Fruit fly (Drosophila melanogaster) whole organism, wandering third instar larva: ENCODE results near the gene ninaG.

Source experiments
- Abd-B ChIP-seq: fragments of >200 bp; optimal IDR thresholded peaks from 2 replicates; lab custom pipeline; 2017; ENCODE audit warnings: missing biosample characterization, missing genetic modification characterization
- CG32264 ChIP-seq: fragments of 200-800 bp; sonication (Bioruptor generic); optimal IDR thresholded peaks from 2 replicates; lab custom pipeline; 2016; ENCODE audit warnings: missing biosample characterization, missing genetic modification characterization
- CrebA ChIP-seq: fragments of 200-800 bp; sonication (Bioruptor generic); optimal IDR thresholded peaks from 2 replicates; lab custom pipeline; 2016; ENCODE audit warnings: missing biosample characterization, mild to moderate bottlenecking, missing genetic modification characterization, borderline replicate concordance
- GATAd ChIP-seq: sonication (Bioruptor generic); optimal IDR thresholded peaks from 2 replicates; lab custom pipeline; 2016; ENCODE audit warnings: missing biosample characterization, missing genetic modification characterization
- HLH106 ChIP-seq: fragments of 200-800 bp; optimal IDR thresholded peaks from 3 replicates; lab custom pipeline; 2019; ENCODE audit warnings: missing biosample characterization, mild to moderate bottlenecking, missing genetic modification characterization, moderate library complexity
- Hnf4 ChIP-seq: fragments of 200-800 bp; sonication (Bioruptor generic); optimal IDR thresholded peaks from 2 replicates; lab custom pipeline; 2016; ENCODE audit warnings: missing biosample characterization, mild to moderate bottlenecking, missing genetic modification characterization
- Hr78 ChIP-seq: fragments of >200 bp; optimal IDR thresholded peaks from 2 replicates; lab custom pipeline; 2017; ENCODE audit warnings: missing biosample characterization, missing genetic modification characterization
- Mio ChIP-seq: sonication (Bioruptor generic); optimal IDR thresholded peaks from 2 replicates; lab custom pipeline; 2016; ENCODE audit warnings: missing biosample characterization, missing genetic modification characterization
- Myc ChIP-seq: fragments of >200 bp; optimal IDR thresholded peaks from 2 replicates; lab custom pipeline; 2017
- OdsH ChIP-seq: fragments of 200-800 bp; sonication (Bioruptor generic); optimal IDR thresholded peaks from 2 replicates; lab custom pipeline; 2016; ENCODE audit warnings: missing biosample characterization, mild to moderate bottlenecking, missing genetic modification characterization
- Sp1 ChIP-seq: fragments of 200-800 bp; sonication (Bioruptor generic); optimal IDR thresholded peaks from 3 replicates; lab custom pipeline; 2019; ENCODE audit warnings: missing biosample characterization, mild to moderate bottlenecking, missing genetic modification characterization, moderate library complexity
- Vsx2 ChIP-seq: fragments of 200-300, 225-300 bp; sonication (Bioruptor generic); optimal IDR thresholded peaks from 2 replicates; lab custom pipeline; 2018; ENCODE audit warnings: missing biosample characterization, missing genetic modification characterization; ENCODE audit not compliant: partially characterized antibody
- br ChIP-seq: fragments of 200-800 bp; sonication (Bioruptor generic); optimal IDR thresholded peaks from 2 replicates; lab custom pipeline; 2016; ENCODE audit warnings: missing biosample characterization, missing genetic modification characterization
- brk ChIP-seq: fragments of 200-800 bp; sonication (Bioruptor generic); optimal IDR thresholded peaks from 2 replicates; lab custom pipeline; 2016; ENCODE audit warnings: missing biosample characterization, mild to moderate bottlenecking, missing genetic modification characterization
- dl ChIP-seq, 2 experiments: fragments of 175-275, 200-275 bp in 1 of 2; fragments of 200-275 bp in 1 of 2; sonication (Bioruptor generic); optimal IDR thresholded peaks; lab custom pipeline; 2018; ENCODE audit warnings: mild to moderate bottlenecking in 2 of 2, missing biosample characterization in 2 of 2, missing genetic modification characterization in 2 of 2, moderate library complexity in 2 of 2; ENCODE audit not compliant: partially characterized antibody in 2 of 2, insufficient read depth in 1 of 2
- h ChIP-seq: fragments of 200-800 bp; sonication (Bioruptor generic); optimal IDR thresholded peaks from 3 replicates; lab custom pipeline; 2016; ENCODE audit warnings: missing biosample characterization, mild to moderate bottlenecking, missing genetic modification characterization
- lola ChIP-seq: fragments of >200 bp; optimal IDR thresholded peaks from 2 replicates; lab custom pipeline; 2017; ENCODE audit warnings: missing biosample characterization, missing genetic modification characterization
- rgr ChIP-seq: fragments of 200-800 bp; sonication (Bioruptor generic); optimal IDR thresholded peaks from 3 replicates; lab custom pipeline; 2016; ENCODE audit warnings: missing biosample characterization, mild to moderate bottlenecking, missing genetic modification characterization
- sage ChIP-seq: fragments of 200-800 bp; sonication (Bioruptor generic); optimal IDR thresholded peaks from 2 replicates; lab custom pipeline; 2016; ENCODE audit warnings: missing biosample characterization, mild to moderate bottlenecking, missing genetic modification characterization
- sv ChIP-seq: fragments of 200-800 bp; sonication (Bioruptor generic); optimal IDR thresholded peaks from 3 replicates; lab custom pipeline; 2016; ENCODE audit warnings: missing biosample characterization, missing genetic modification characterization
- usp ChIP-seq: fragments of >200 bp; optimal IDR thresholded peaks from 2 replicates; lab custom pipeline; 2017; ENCODE audit warnings: missing biosample characterization, missing genetic modification characterization
- woc ChIP-seq: sonication (Bioruptor generic); optimal IDR thresholded peaks from 2 replicates; lab custom pipeline; 2016; ENCODE audit warnings: missing biosample characterization, mild to moderate bottlenecking, missing genetic modification characterization

Gene ninaG

DNA sequence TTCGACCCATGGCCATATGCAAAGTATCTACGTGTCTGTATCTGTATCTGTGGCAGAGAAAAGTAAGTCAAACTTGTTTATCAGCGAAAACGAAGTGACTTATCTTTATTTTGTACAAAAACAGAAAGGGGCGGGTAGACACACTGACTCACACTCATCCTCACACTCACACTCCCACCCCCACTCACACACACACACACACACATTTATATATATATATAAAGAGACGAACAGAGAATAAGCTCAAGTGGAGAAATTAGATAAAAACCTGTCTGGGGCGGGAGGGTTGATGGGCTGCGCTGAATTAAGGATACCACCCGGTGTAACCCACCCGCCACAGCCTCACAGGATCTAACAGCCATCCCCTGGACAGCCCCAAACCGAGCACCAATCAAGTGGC, 50.7 kb downstream of the ninaG start:
- no peak for TF ChIP-seq lola (GFP tag; lab: Kevin White, UChicago)
- no peak for TF ChIP-seq dl (GFP tag; optimal IDR thresholded peaks at IDR 0.05; lab: Kevin White, UChicago; ENCODE audit: insufficient read depth in 1 of 2, partially characterized antibody in 2 of 2)
- no peak for TF ChIP-seq HLH106 (tag; lab: Kevin White, UChicago)
- no peak for TF ChIP-seq Abd-B (GFP tag; lab: Kevin White, UChicago)
- TF ChIP-seq GATAd (GFP tag; lab: Kevin White, UChicago), result no peak
- TF ChIP-seq sage, result no peak
- no peak for TF ChIP-seq Mio
- TF ChIP-seq Hnf4 (GFP tag; lab: Kevin White, UChicago), result no peak
- no peak for TF ChIP-seq sv (GFP tag; lab: Kevin White, UChicago)
- no peak for TF ChIP-seq Sp1 (GFP tag; lab: Kevin White, UChicago)
- no peak for TF ChIP-seq brk
- no peak for TF ChIP-seq h (GFP tag; lab: Kevin White, UChicago)
- TF ChIP-seq CG32264, result no peak
- TF ChIP-seq rgr (GFP tag; lab: Kevin White, UChicago), result no peak
- no peak for TF ChIP-seq Vsx2 (GFP tag; lab: Kevin White, UChicago)
- TF ChIP-seq Myc, result no peak
- TF ChIP-seq woc, result no peak
- no peak for TF ChIP-seq Hr78 (GFP tag; lab: Kevin White, UChicago)
- no peak for TF ChIP-seq OdsH (GFP tag; lab: Kevin White, UChicago)

DNA sequence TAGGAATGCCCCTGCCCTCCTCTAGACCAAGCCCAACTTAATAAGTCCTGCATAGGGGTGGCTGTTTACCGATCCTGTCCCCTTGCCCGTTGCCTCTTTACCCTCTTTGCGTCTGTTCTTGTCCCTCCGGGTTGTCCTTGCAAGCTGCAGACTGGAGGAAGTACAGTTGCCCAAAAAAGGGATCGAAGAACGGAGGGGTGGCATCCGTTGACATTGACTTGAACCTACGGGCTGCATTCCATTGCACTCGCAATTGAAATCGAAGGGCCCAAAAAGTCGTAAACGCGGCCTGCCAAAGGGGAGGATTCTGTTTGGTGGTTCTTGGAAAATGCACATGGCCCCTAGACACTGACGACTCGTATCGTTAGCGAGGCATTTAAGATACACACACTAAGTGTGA, 51.2 kb downstream of the ninaG start:
- TF ChIP-seq br (no peak), brk (no peak), CrebA (no peak), usp (GFP tag; lab: Kevin White, UChicago) (no peak), HLH106 (tag; lab: Kevin White, UChicago) (no peak)
